Fruit fly (Drosophila melanogaster) whole organism, pupa: ENCODE data around the gene eIF4E5.

Source experiments
- CG10348 ChIP-seq: fragments of 200-800 bp; sonication (Bioruptor generic); IDR thresholded peaks from 2 replicates; pipeline ENCODE4 v1.3.6; 2022; ENCODE audit warnings: missing biosample characterization, missing genetic modification characterization
- CG12605 ChIP-seq: fragments of 200-800 bp; sonication (Bioruptor generic); IDR thresholded peaks from 2 replicates; pipeline ENCODE4 v1.3.6; 2022; ENCODE audit warnings: missing biosample characterization, missing genetic modification characterization
- CG4496 ChIP-seq: fragments of 200-800 bp; sonication (Bioruptor generic); IDR thresholded peaks from 3 replicates; pipeline ENCODE4 v1.3.6; 2022; ENCODE audit warnings: missing biosample characterization, missing genetic modification characterization
- CG8159 ChIP-seq: fragments of 200-800 bp; sonication (Bioruptor generic); optimal IDR thresholded peaks from 3 replicates; lab custom pipeline; 2018; ENCODE audit warnings: missing biosample characterization, mild to moderate bottlenecking, missing genetic modification characterization, moderate library complexity
- CG8301 ChIP-seq: fragments of 200-800 bp; sonication (Bioruptor generic); optimal IDR thresholded peaks from 2 replicates; lab custom pipeline; 2018; ENCODE audit warnings: missing biosample characterization, mild to moderate bottlenecking, missing genetic modification characterization
- CG9948 ChIP-seq: fragments of 200-800 bp; sonication (Bioruptor generic); optimal IDR thresholded peaks from 2 replicates; lab custom pipeline; 2018; ENCODE audit warnings: missing biosample characterization, mild to moderate bottlenecking, missing genetic modification characterization, moderate library complexity
- EcR ChIP-seq: fragments of 200-800 bp; sonication (Bioruptor generic); optimal IDR thresholded peaks from 3 replicates; lab custom pipeline; 2019; ENCODE audit warnings: missing biosample characterization, missing genetic modification characterization, mild to moderate bottlenecking, moderate library complexity, missing genetic modification reagents
- Snoo ChIP-seq: fragments of 200-800 bp; sonication (Bioruptor generic); optimal IDR thresholded peaks from 3 replicates; lab custom pipeline; 2017; ENCODE audit warnings: missing biosample characterization, mild to moderate bottlenecking, missing genetic modification characterization, inconsistent platforms
- fd96Ca ChIP-seq: fragments of 200-800 bp; sonication (Bioruptor generic); IDR thresholded peaks from 3 replicates; pipeline ENCODE4 v1.3.6; 2022; ENCODE audit warnings: missing biosample characterization, missing genetic modification characterization
- rn ChIP-seq: fragments of 200-800 bp; sonication (Bioruptor generic); IDR thresholded peaks from 2 replicates; pipeline ENCODE4 v1.3.6; 2022; ENCODE audit warnings: missing biosample characterization, missing genetic modification characterization

- TF ChIP-seq EcR (GFP tag; lab: Kevin White, UChicago) (peak; percentile 65), CG12605 (GFP tag; lab: Robert Waterston, UW) (peak; percentile 63; the same call in 1 of the 2 replicates), CG4496 (GFP tag; lab: Robert Waterston, UW) (peak; percentile 53; the same call in 2 of the 3 replicates), rn (GFP tag; lab: Robert Waterston, UW) (0 out of 2 replicates have a peak, but pooled peaks have one; percentile 30), Snoo (no peak), CG9948 (no peak), CG8301 (tag; lab: Kevin White, UChicago) (no peak), CG8159 (tag; lab: Kevin White, UChicago) (peak; percentile 24), fd96Ca (GFP tag; lab: Robert Waterston, UW) (0 out of 3 replicates have a peak, but pooled peaks have one; percentile 45), CG10348 (GFP tag; lab: Robert Waterston, UW) (no peak)
Observed at dm6 chr3L:7867036-7867787, 27.5 kb upstream of the eIF4E5 start, which contains the start of gene Pdp1.
